Fruit fly (Drosophila melanogaster) whole organism, pupa: ENCODE results near the gene CG42296.

Experiments
- CG13204 ChIP-seq: fragments of 200-800 bp; sonication (Bioruptor generic); optimal IDR thresholded peaks from 2 replicates; lab custom pipeline; 2018; ENCODE audit warnings: missing biosample characterization, mild to moderate bottlenecking, missing genetic modification characterization, moderate library complexity
- CG14655 ChIP-seq: fragments of 200-800 bp; sonication (Bioruptor generic); optimal IDR thresholded peaks from 3 replicates; lab custom pipeline; 2017; ENCODE audit warnings: mild to moderate bottlenecking, missing biosample characterization, missing genetic modification reagents, missing genetic modification characterization
- CG17806 ChIP-seq: fragments of 200-800 bp; sonication (Bioruptor generic); optimal IDR thresholded peaks from 2 replicates; lab custom pipeline; 2018; ENCODE audit warnings: missing biosample characterization, mild to moderate bottlenecking, missing genetic modification characterization, moderate library complexity
- CG34367 ChIP-seq: fragments of 200-800 bp; sonication (Bioruptor generic); optimal IDR thresholded peaks from 2 replicates; lab custom pipeline; 2018; ENCODE audit warnings: missing biosample characterization, mild to moderate bottlenecking, missing genetic modification characterization
- CG8159 ChIP-seq: fragments of 200-800 bp; sonication (Bioruptor generic); optimal IDR thresholded peaks from 3 replicates; lab custom pipeline; 2018; ENCODE audit warnings: missing biosample characterization, mild to moderate bottlenecking, missing genetic modification characterization, moderate library complexity
- CG9948 ChIP-seq: fragments of 200-800 bp; sonication (Bioruptor generic); optimal IDR thresholded peaks from 2 replicates; lab custom pipeline; 2018; ENCODE audit warnings: missing biosample characterization, mild to moderate bottlenecking, missing genetic modification characterization, moderate library complexity
- D1 ChIP-seq: fragments of 200-800 bp; sonication (Bioruptor generic); optimal IDR thresholded peaks from 2 replicates; lab custom pipeline; 2018; ENCODE audit warnings: missing biosample characterization, mild to moderate bottlenecking, missing genetic modification characterization, moderate library complexity
- Pif1A ChIP-seq: fragments of 200-800 bp; sonication (Bioruptor generic); optimal IDR thresholded peaks from 3 replicates; lab custom pipeline; 2016; ENCODE audit warnings: missing biosample characterization, missing genetic modification characterization
- Pif1B ChIP-seq: fragments of 200-800 bp; sonication (Bioruptor generic); optimal IDR thresholded peaks from 3 replicates; lab custom pipeline; 2016; ENCODE audit warnings: missing biosample characterization, missing genetic modification characterization
- Snoo ChIP-seq: fragments of 200-800 bp; sonication (Bioruptor generic); optimal IDR thresholded peaks from 3 replicates; lab custom pipeline; 2017; ENCODE audit warnings: missing biosample characterization, mild to moderate bottlenecking, missing genetic modification characterization, inconsistent platforms
- fd96Ca ChIP-seq: fragments of 200-800 bp; sonication (Bioruptor generic); IDR thresholded peaks from 3 replicates; pipeline ENCODE4 v1.3.6; 2022; ENCODE audit warnings: missing biosample characterization, missing genetic modification characterization
- gl ChIP-seq: fragments of 200-800 bp; sonication (Bioruptor generic); optimal IDR thresholded peaks from 2 replicates; lab custom pipeline; 2018; ENCODE audit warnings: missing biosample characterization, mild to moderate bottlenecking, missing genetic modification characterization
- rn ChIP-seq: fragments of 200-800 bp; sonication (Bioruptor generic); IDR thresholded peaks from 2 replicates; pipeline ENCODE4 v1.3.6; 2022; ENCODE audit warnings: missing biosample characterization, missing genetic modification characterization

DNA sequence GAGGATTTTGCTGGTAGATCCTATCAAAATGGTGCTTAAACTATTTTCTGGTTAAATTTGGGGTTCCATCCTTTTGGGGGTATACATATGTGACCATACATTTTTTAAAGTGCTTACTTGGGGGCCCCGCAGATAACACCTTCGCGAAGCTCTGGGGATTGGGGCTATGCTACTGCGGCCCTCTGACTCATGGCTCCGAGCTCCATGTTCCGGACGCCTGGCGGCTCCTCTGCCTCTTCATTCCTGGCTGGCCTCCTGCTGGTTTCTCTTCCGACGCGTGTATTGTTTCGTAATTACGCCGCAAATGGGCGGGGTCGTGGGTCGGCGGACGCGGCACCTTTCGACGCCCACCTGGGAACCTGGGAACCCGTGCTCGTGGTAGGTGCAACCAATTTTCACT lies 9.0 kb upstream of the CG42296 start:
- no peak for TF ChIP-seq Pif1B (GFP tag; lab: Kevin White, UChicago)
- TF ChIP-seq CG14655, result no peak
- no peak for TF ChIP-seq CG8159 (tag; lab: Kevin White, UChicago)
- TF ChIP-seq Pif1A, result no peak
- no peak for TF ChIP-seq CG17806 (tag; lab: Kevin White, UChicago)
- no peak for TF ChIP-seq fd96Ca (GFP tag; lab: Robert Waterston, UW)
- TF ChIP-seq rn, result no peak
- no peak for TF ChIP-seq CG13204 (GFP tag; lab: Kevin White, UChicago)
- no peak for TF ChIP-seq Snoo
- no peak for TF ChIP-seq CG9948 (tag; lab: Kevin White, UChicago)
- no peak for TF ChIP-seq CG34367 (tag; lab: Kevin White, UChicago)
- TF ChIP-seq gl (tag; lab: Kevin White, UChicago), result no peak
- TF ChIP-seq D1 (tag; lab: Kevin White, UChicago), result no peak
